Worm (Caenorhabditis elegans) whole organism, L2 larva: ENCODE measurements around the gene crb-1.

Experiments used
- ZK546.5 ChIP-seq: sonication (generic microtip); optimal IDR thresholded peaks from 2 replicates; lab custom pipeline; 2017; ENCODE audit warnings: missing biosample characterization, missing genetic modification characterization
- crh-2 ChIP-seq: sonication (generic microtip); optimal IDR thresholded peaks from 2 replicates; lab custom pipeline; 2017; ENCODE audit warnings: missing biosample characterization, missing genetic modification characterization
- egl-27 ChIP-seq: sonication (generic microtip); optimal IDR thresholded peaks from 3 replicates; lab custom pipeline; 2017; ENCODE audit warnings: missing biosample characterization, missing genetic modification reagents, missing genetic modification characterization
- fos-1 ChIP-seq: fragments of 150-350 bp; optimal IDR thresholded peaks from 2 replicates; lab custom pipeline; 2014; ENCODE audit warnings: missing biosample characterization, missing genetic modification characterization
- lin-11 ChIP-seq: fragments of 150-350 bp; sonication (generic microtip); optimal IDR thresholded peaks from 2 replicates; lab custom pipeline; 2014; ENCODE audit warnings: missing biosample characterization, missing genetic modification characterization, inconsistent platforms, mixed read lengths
- lin-13 ChIP-seq: fragments of 150-350 bp; optimal IDR thresholded peaks from 2 replicates; lab custom pipeline; 2014; ENCODE audit warnings: missing biosample characterization, missing genetic modification reagents, missing genetic modification characterization
- lin-39 ChIP-seq: fragments of 150-350 bp; optimal IDR thresholded peaks from 2 replicates; lab custom pipeline; 2014; ENCODE audit warnings: missing biosample characterization, missing genetic modification reagents, missing genetic modification characterization
- mab-5 ChIP-seq: fragments of 150-350 bp; optimal IDR thresholded peaks from 2 replicates; lab custom pipeline; 2014; ENCODE audit warnings: missing biosample characterization, missing genetic modification characterization
- mdl-1 ChIP-seq, 2 experiments: fragments of 150-350 bp in 1 of 2; sonication (generic microtip) in 1 of 2; optimal IDR thresholded peaks; 2 replicates each; lab custom pipeline; 2017; ENCODE audit warnings: missing biosample characterization in 2 of 2, missing genetic modification characterization in 2 of 2
- snpc-4 ChIP-seq: fragments of 150-350 bp; optimal IDR thresholded peaks from 2 replicates; lab custom pipeline; 2014; ENCODE audit warnings: missing biosample characterization, missing genetic modification characterization
- unc-62 ChIP-seq: fragments of 150-350 bp; optimal IDR thresholded peaks from 2 replicates; lab custom pipeline; 2014; ENCODE audit warnings: missing biosample characterization, missing genetic modification reagents, missing genetic modification characterization
- zag-1 ChIP-seq: fragments of 150-350 bp; optimal IDR thresholded peaks from 2 replicates; lab custom pipeline; 2014; ENCODE audit warnings: missing biosample characterization, missing genetic modification characterization
- ztf-4 ChIP-seq: fragments of 150-350 bp; optimal IDR thresholded peaks from 2 replicates; lab custom pipeline; 2014; ENCODE audit warnings: missing biosample characterization, missing genetic modification characterization

DNA sequence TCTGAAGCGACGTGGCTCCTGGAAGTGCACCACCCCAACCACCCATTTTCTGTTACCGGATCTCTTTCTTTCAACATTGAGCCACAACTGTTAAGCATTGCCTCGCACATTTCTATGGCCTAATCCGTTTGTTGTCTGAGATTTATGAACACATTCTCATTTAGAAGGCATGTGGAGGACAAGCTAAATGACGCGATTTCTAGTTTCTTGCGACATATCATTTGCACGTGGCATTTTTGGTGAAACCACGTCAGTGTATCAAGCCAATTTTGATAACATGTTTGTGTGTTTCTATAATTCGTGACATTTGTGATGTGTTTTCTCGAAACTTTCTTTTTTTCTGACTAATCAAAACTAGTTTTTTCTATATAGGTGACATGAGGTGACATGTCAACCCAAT, 57.1 kb downstream of the crb-1 start:
- TF ChIP-seq crh-2 (no peak), zag-1 (no peak), ZK546.5 (tag; lab: Kevin White, UChicago) (no peak), lin-11 (tag; lab: Kevin White, UChicago) (no peak), mdl-1 (tag; optimal IDR thresholded peaks at IDR 0.05; lab: Kevin White, UChicago) (no peak), lin-39 (no peak), fos-1 (tag; lab: Kevin White, UChicago) (no peak), egl-27 (no peak), snpc-4 (tag; lab: Kevin White, UChicago) (no peak), ztf-4 (tag; lab: Kevin White, UChicago) (no peak), unc-62 (GFP tag; lab: Kevin White, UChicago) (no peak), mab-5 (tag; lab: Kevin White, UChicago) (no peak), lin-13 (GFP tag; lab: Kevin White, UChicago) (no peak)
